Fruit fly (Drosophila melanogaster): ENCODE measurements around the gene CG18766.

dm6 chr3R:27217465-27218059 is 27.5 kb downstream of the CG18766 start:
- TF ChIP-seq psq (optimal IDR thresholded peaks at IDR 0.05) = no peak
- no peak for TF ChIP-seq usp (GFP tag; optimal IDR thresholded peaks at IDR 0.05)

All from whole organism.